Worm (Caenorhabditis elegans): Measurements from ENCODE around the gene C17H11.6.

Gene C17H11.6

ce11 chrX:8210999-8211398 is 7.4 kb upstream of the C17H11.6 start, which contains the start of gene cdd-1 (continued):
- TF ChIP-seq nhr-48 (tag; optimal IDR thresholded peaks at IDR 0.05), result peak; percentile 47
- TF ChIP-seq daf-16 (GFP tag; optimal IDR thresholded peaks at IDR 0.05), result no peak
- peak; percentile 77 for TF ChIP-seq daf-16 (tag; optimal IDR thresholded peaks at IDR 0.05)
- TF ChIP-seq nhr-76 (tag; optimal IDR thresholded peaks at IDR 0.05), result no peak
- TF ChIP-seq dve-1 (tag; optimal IDR thresholded peaks at IDR 0.05; ENCODE audit: insufficient read depth), result peak; percentile 75
- no peak for TF ChIP-seq unc-39 (tag; optimal IDR thresholded peaks at IDR 0.05)
- TF ChIP-seq nhr-77 (tag; optimal IDR thresholded peaks at IDR 0.05), result peak; percentile 54
- no peak for TF ChIP-seq lin-15B (tag; optimal IDR thresholded peaks at IDR 0.05)
- TF ChIP-seq lsy-2 (tag; optimal IDR thresholded peaks at IDR 0.05), result peak in 1 of 2 experiments; percentile 45

ce11 chrX:8205919-8206318 is 2.3 kb upstream of the C17H11.6 start:
- TF ChIP-seq mdl-1 (tag; optimal IDR thresholded peaks at IDR 0.05), result peak in 1 of 2 experiments; percentile 74
- no peak for TF ChIP-seq zfp-2 (tag; optimal IDR thresholded peaks at IDR 0.05)
- no peak for TF ChIP-seq egl-43 (GFP tag; IDR thresholded peaks at IDR 0.05)
- no peak for TF ChIP-seq ceh-32 (tag; optimal IDR thresholded peaks at IDR 0.05; ENCODE audit: poor library complexity)
- no peak for TF ChIP-seq ZK337.2 (GFP tag; IDR thresholded peaks at IDR 0.05)
- no peak for TF ChIP-seq R02D3.7 (tag; optimal IDR thresholded peaks at IDR 0.05)
- TF ChIP-seq nhr-41 (GFP tag; IDR thresholded peaks at IDR 0.05), result no peak
- peak; percentile 55 for TF ChIP-seq rbr-2 (tag; optimal IDR thresholded peaks at IDR 0.05)
- TF ChIP-seq mxl-3 (GFP tag; optimal IDR thresholded peaks at IDR 0.05), result no peak
- TF ChIP-seq Y75B8A.6 (GFP tag; IDR thresholded peaks at IDR 0.05), result no peak
- TF ChIP-seq ztf-7 (tag; optimal IDR thresholded peaks at IDR 0.05), result no peak
- no peak for TF ChIP-seq saeg-2 (GFP tag; IDR thresholded peaks at IDR 0.05)
- no peak for TF ChIP-seq skn-1 (tag; optimal IDR thresholded peaks at IDR 0.05)
- no peak for TF ChIP-seq zag-1 (tag; optimal IDR thresholded peaks at IDR 0.05)
- TF ChIP-seq tra-1 (GFP tag; IDR thresholded peaks at IDR 0.05), result no peak
- TF ChIP-seq gei-8 (GFP tag; optimal IDR thresholded peaks at IDR 0.05), result no peak
- TF ChIP-seq dpl-1 (GFP tag; optimal IDR thresholded peaks at IDR 0.05), result no peak
- no peak for TF ChIP-seq ceh-28 (tag; optimal IDR thresholded peaks at IDR 0.05)
- no peak for TF ChIP-seq madf-9 (GFP tag; conservative IDR thresholded peaks at IDR 0.05)
- TF ChIP-seq egl-27 (tag; optimal IDR thresholded peaks at IDR 0.05), result no peak
- peak; percentile 39 for TF ChIP-seq nhr-11 (tag; optimal IDR thresholded peaks at IDR 0.05)
- no peak for TF ChIP-seq F26F4.8 (GFP tag; conservative IDR thresholded peaks at IDR 0.05)
- no peak for TF ChIP-seq ceh-62 (tag; optimal IDR thresholded peaks at IDR 0.05)
- no peak for TF ChIP-seq nhr-48 (tag; optimal IDR thresholded peaks at IDR 0.05)
- TF ChIP-seq ceh-20 (GFP tag; IDR thresholded peaks at IDR 0.05), result no peak
- no peak for TF ChIP-seq dmd-6 (GFP tag; IDR thresholded peaks at IDR 0.05)
- no peak for TF ChIP-seq dmd-8 (GFP tag; IDR thresholded peaks at IDR 0.05)
- TF ChIP-seq arid-1 (GFP tag; conservative IDR thresholded peaks at IDR 0.05), result no peak
- TF ChIP-seq lin-15B (tag; optimal IDR thresholded peaks at IDR 0.05), result no peak
- no peak for TF ChIP-seq daf-8 (GFP tag; IDR thresholded peaks at IDR 0.05)
- no peak for TF ChIP-seq nhr-102 (tag; optimal IDR thresholded peaks at IDR 0.05)
- TF ChIP-seq lin-13 (GFP tag; optimal IDR thresholded peaks at IDR 0.05), result no peak
- no peak for TF ChIP-seq zip-11 (GFP tag; IDR thresholded peaks at IDR 0.05)
- TF ChIP-seq spr-1 (tag; optimal IDR thresholded peaks at IDR 0.05), result no peak
- TF ChIP-seq hmg-1.1 (GFP tag; IDR thresholded peaks at IDR 0.05), result peak; percentile 74
- TF ChIP-seq daf-19 (GFP tag; conservative IDR thresholded peaks at IDR 0.05), result no peak
- no peak for TF ChIP-seq unc-39 (tag; optimal IDR thresholded peaks at IDR 0.05)
- TF ChIP-seq nhr-6 (tag; optimal IDR thresholded peaks at IDR 0.05), result no peak
- peak; percentile 60 for TF ChIP-seq fkh-10 (GFP tag; optimal IDR thresholded peaks at IDR 0.05)
- no peak for TF ChIP-seq php-3 (GFP tag; IDR thresholded peaks at IDR 0.05)
- TF ChIP-seq sdz-12 (GFP tag; optimal IDR thresholded peaks at IDR 0.05), result no peak
- TF ChIP-seq lin-29 (GFP tag; IDR thresholded peaks at IDR 0.05), result no peak
- TF ChIP-seq unc-62 (GFP tag; optimal IDR thresholded peaks at IDR 0.05 in 1 of 2), result no peak
- TF ChIP-seq unc-62 (tag; optimal IDR thresholded peaks at IDR 0.05), result no peak
- TF ChIP-seq aly-2 (tag; optimal IDR thresholded peaks at IDR 0.05), result no peak
- no peak for TF ChIP-seq ama-1 (optimal IDR thresholded peaks at IDR 0.05)
